Worm (Caenorhabditis elegans) whole organism, L4 larva: ENCODE measurements around the gene C18D11.1.

Experiments used
- F10B5.3 ChIP-seq: sonication (generic microtip); optimal IDR thresholded peaks from 2 replicates; lab custom pipeline; 2016; ENCODE audit warnings: mild to moderate bottlenecking, missing genetic modification characterization, missing compliant biosample characterization
- F26F4.8 ChIP-seq: fragments of 200-800 bp; sonication (Bioruptor generic); conservative IDR thresholded peaks from 2 replicates; pipeline ENCODE4 v1.3.6; 2022; ENCODE audit warnings: missing genetic modification characterization, missing compliant biosample characterization
- R02D3.7 ChIP-seq: fragments of 150-350 bp; sonication (generic microtip); optimal IDR thresholded peaks from 3 replicates; lab custom pipeline; 2014; ENCODE audit warnings: missing biosample characterization, missing genetic modification characterization
- ZK337.2 ChIP-seq: fragments of 200-800 bp; sonication (Bioruptor generic); IDR thresholded peaks from 2 replicates; pipeline ENCODE4 v1.3.6; 2022; ENCODE audit warnings: missing genetic modification reagents, missing genetic modification characterization, missing compliant biosample characterization
- aha-1 ChIP-seq: fragments of 150-350 bp; peaks from one replicate; lab custom pipeline; 2014; ENCODE audit warnings: missing biosample characterization, missing genetic modification characterization
- arid-1 ChIP-seq: fragments of 200-800 bp; sonication (Bioruptor generic); conservative IDR thresholded peaks from 2 replicates; pipeline ENCODE4 v1.3.6; 2022; ENCODE audit warnings: missing genetic modification reagents, missing genetic modification characterization, missing compliant biosample characterization
- ceh-20 ChIP-seq: fragments of 200-800 bp; sonication (Bioruptor generic); IDR thresholded peaks from 2 replicates; pipeline ENCODE4 v1.3.6; 2022; ENCODE audit warnings: missing genetic modification reagents, missing genetic modification characterization, missing compliant biosample characterization
- daf-16 ChIP-seq, 3 experiments: sonication (generic microtip); optimal IDR thresholded peaks; 2 replicates each; lab custom pipeline; 2016 to 2017; ENCODE audit warnings: missing genetic modification characterization in 3 of 3, missing genetic modification reagents in 3 of 3, mild to moderate bottlenecking in 2 of 3, missing compliant biosample characterization in 2 of 3, missing biosample characterization in 1 of 3, moderate library complexity in 1 of 3
- dmd-6 ChIP-seq: fragments of 200-800 bp; sonication (Bioruptor generic); IDR thresholded peaks from 2 replicates; pipeline ENCODE4 v1.3.6; 2022; ENCODE audit warnings: missing genetic modification reagents, missing genetic modification characterization, missing compliant biosample characterization
- dmd-8 ChIP-seq: fragments of 200-800 bp; sonication (Bioruptor generic); IDR thresholded peaks from 2 replicates; pipeline ENCODE4 v1.3.6; 2022; ENCODE audit warnings: missing genetic modification characterization, missing compliant biosample characterization
- dmd-9 ChIP-seq: fragments of 200-800 bp; sonication (Bioruptor generic); IDR thresholded peaks from 2 replicates; pipeline ENCODE4 v1.3.6; 2022; ENCODE audit warnings: missing genetic modification reagents, missing genetic modification characterization, missing compliant biosample characterization
- dve-1 ChIP-seq: sonication (generic microtip); optimal IDR thresholded peaks from 2 replicates; lab custom pipeline; 2017; ENCODE audit warnings: antibody characterized with exemption, mild to moderate bottlenecking, missing genetic modification characterization, missing compliant biosample characterization; ENCODE audit not compliant: insufficient read depth
- egl-43 ChIP-seq: fragments of 200-800 bp; sonication (Bioruptor generic); IDR thresholded peaks from 2 replicates; pipeline ENCODE4 v1.3.6; 2022; ENCODE audit warnings: missing genetic modification reagents, missing genetic modification characterization, missing compliant biosample characterization
- fkh-10 ChIP-seq: fragments of 150-350 bp; optimal IDR thresholded peaks from 2 replicates; lab custom pipeline; 2014; ENCODE audit warnings: missing biosample characterization, missing genetic modification reagents, missing genetic modification characterization
- hlh-11 ChIP-seq: fragments of 200-800 bp; sonication (Bioruptor generic); optimal IDR thresholded peaks from 2 replicates; lab custom pipeline; 2018; ENCODE audit warnings: mild to moderate bottlenecking, missing genetic modification characterization, missing compliant biosample characterization
- hmg-1.1 ChIP-seq: fragments of 200-800 bp; sonication (Bioruptor generic); IDR thresholded peaks from 2 replicates; pipeline ENCODE4 v1.3.6; 2022; ENCODE audit warnings: missing genetic modification reagents, missing genetic modification characterization, missing compliant biosample characterization
- lim-7 ChIP-seq: fragments of 200-800 bp; sonication (Bioruptor generic); IDR thresholded peaks from 2 replicates; pipeline ENCODE4 v1.3.6; 2022; ENCODE audit warnings: missing genetic modification characterization, missing compliant biosample characterization
- lin-13 ChIP-seq: fragments of 150-350 bp; optimal IDR thresholded peaks from 2 replicates; lab custom pipeline; 2014; ENCODE audit warnings: missing biosample characterization, missing genetic modification reagents, missing genetic modification characterization
- lin-15B ChIP-seq: fragments of 150-350 bp; sonication (generic microtip); optimal IDR thresholded peaks from 3 replicates; lab custom pipeline; 2014; ENCODE audit warnings: missing biosample characterization, missing genetic modification characterization
- lin-38 ChIP-seq: fragments of 200-800 bp; sonication (Bioruptor generic); IDR thresholded peaks from 2 replicates; pipeline ENCODE4 v1.3.6; 2022; ENCODE audit warnings: missing genetic modification reagents, missing genetic modification characterization, missing compliant biosample characterization
- lir-3 ChIP-seq: sonication (generic microtip); optimal IDR thresholded peaks from 2 replicates; lab custom pipeline; 2016; ENCODE audit warnings: mild to moderate bottlenecking, missing genetic modification characterization, missing compliant biosample characterization
- lsy-2 ChIP-seq, 2 experiments: fragments of 150-350 bp in 1 of 2; sonication (generic microtip) in 1 of 2; optimal IDR thresholded peaks; 2 replicates each; lab custom pipeline; 2014 to 2017; ENCODE audit warnings: missing biosample characterization in 2 of 2, missing genetic modification characterization in 2 of 2
- madf-5 ChIP-seq, 2 experiments: fragments of 200-800 bp; sonication (Bioruptor generic); IDR thresholded peaks; 2 replicates each; pipeline ENCODE4 v1.3.6; 2022; ENCODE audit warnings: missing compliant biosample characterization in 2 of 2, missing genetic modification characterization in 2 of 2
- madf-9 ChIP-seq: fragments of 200-800 bp; sonication (Bioruptor generic); conservative IDR thresholded peaks from 2 replicates; pipeline ENCODE4 v1.3.6; 2022; ENCODE audit warnings: missing genetic modification reagents, missing genetic modification characterization, missing compliant biosample characterization
- mdt-29 ChIP-seq: fragments of 200-800 bp; sonication (Bioruptor generic); IDR thresholded peaks from 2 replicates; pipeline ENCODE4 v1.3.6; 2022; ENCODE audit warnings: missing genetic modification reagents, missing genetic modification characterization, missing compliant biosample characterization
- mep-1 ChIP-seq: fragments of 150-350 bp; sonication (generic microtip); optimal IDR thresholded peaks from 3 replicates; lab custom pipeline; 2014; ENCODE audit warnings: missing biosample characterization, missing genetic modification characterization
- mxl-2 ChIP-seq: fragments of 200-800 bp; sonication (Bioruptor generic); conservative IDR thresholded peaks from 2 replicates; pipeline ENCODE4 v1.3.6; 2022; ENCODE audit warnings: missing genetic modification reagents, missing genetic modification characterization, missing compliant biosample characterization
- mxl-3 ChIP-seq: fragments of 200-800 bp; sonication (Bioruptor generic); optimal IDR thresholded peaks from 2 replicates; lab custom pipeline; 2018; ENCODE audit warnings: mild to moderate bottlenecking, missing genetic modification characterization, missing compliant biosample characterization
- nhr-102 ChIP-seq: sonication (generic microtip); optimal IDR thresholded peaks from 2 replicates; lab custom pipeline; 2016; ENCODE audit warnings: mild to moderate bottlenecking, missing genetic modification characterization, moderate library complexity, missing compliant biosample characterization
- nhr-25 ChIP-seq: sonication (generic microtip); optimal IDR thresholded peaks from 2 replicates; lab custom pipeline; 2017; ENCODE audit warnings: missing genetic modification characterization, mild to moderate bottlenecking, missing compliant biosample characterization, antibody characterized with exemption, moderate library complexity, borderline replicate concordance; ENCODE audit not compliant: insufficient read depth
- nhr-28 ChIP-seq: fragments of 150-350 bp; optimal IDR thresholded peaks from 2 replicates; lab custom pipeline; 2014; ENCODE audit warnings: missing biosample characterization, missing genetic modification characterization
- nhr-42 ChIP-seq: fragments of 200-800 bp; sonication (Bioruptor generic); IDR thresholded peaks from 2 replicates; pipeline ENCODE4 v1.3.6; 2022; ENCODE audit warnings: missing genetic modification characterization, missing compliant biosample characterization
- nhr-77 ChIP-seq: fragments of 150-350 bp; optimal IDR thresholded peaks from 2 replicates; lab custom pipeline; 2014; ENCODE audit warnings: missing biosample characterization, missing genetic modification characterization
- php-3 ChIP-seq: fragments of 200-800 bp; sonication (Bioruptor generic); IDR thresholded peaks from 2 replicates; pipeline ENCODE4 v1.3.6; 2022; ENCODE audit warnings: missing genetic modification reagents, missing genetic modification characterization, missing compliant biosample characterization
- pqm-1 ChIP-seq: sonication (generic microtip); optimal IDR thresholded peaks from 2 replicates; lab custom pipeline; 2017; ENCODE audit warnings: missing biosample characterization, missing genetic modification characterization
- set-16 ChIP-seq: fragments of 200-800 bp; sonication (Bioruptor generic); IDR thresholded peaks from 2 replicates; pipeline ENCODE4 v1.3.6; 2022; ENCODE audit warnings: missing genetic modification reagents, missing genetic modification characterization, missing compliant biosample characterization
- snpc-4 ChIP-seq: fragments of 150-350 bp; optimal IDR thresholded peaks from 2 replicates; lab custom pipeline; 2014; ENCODE audit warnings: missing biosample characterization, missing genetic modification characterization
- tra-1 ChIP-seq: fragments of 200-800 bp; sonication (Bioruptor generic); IDR thresholded peaks from 2 replicates; pipeline ENCODE4 v1.3.6; 2022; ENCODE audit warnings: missing genetic modification reagents, missing genetic modification characterization, missing compliant biosample characterization
- unc-62 ChIP-seq, 3 experiments: fragments of 150-350 bp in 1 of 3; sonication (generic microtip); optimal IDR thresholded peaks in 2 of 3; peaks in 1 of 3; 1 replicate in 1 of 3; 2 replicates in 2 of 3; lab custom pipeline; 2014 to 2017; ENCODE audit warnings: missing biosample characterization in 3 of 3, missing genetic modification characterization in 3 of 3, missing genetic modification reagents in 3 of 3, missing genotype in 1 of 3
- zfp-3 ChIP-seq: fragments of 200-800 bp; sonication (Bioruptor generic); conservative IDR thresholded peaks from 2 replicates; pipeline ENCODE4 v1.3.6; 2022; ENCODE audit warnings: missing genetic modification reagents, missing genetic modification characterization, missing compliant biosample characterization

Gene C18D11.1

ce11 chrIII:11814653-11815052 is 1.7 kb upstream of the C18D11.1 start:
- no peak for TF ChIP-seq nhr-102 (tag; lab: Kevin White, UChicago)
- TF ChIP-seq nhr-25 (tag; lab: Kevin White, UChicago), result peak; percentile 78
- no peak for TF ChIP-seq dmd-8 (GFP tag; lab: Robert Waterston, UW)
- TF ChIP-seq arid-1, result no peak
- peak; percentile 17 for TF ChIP-seq nhr-28 (tag; lab: Kevin White, UChicago)

DNA sequence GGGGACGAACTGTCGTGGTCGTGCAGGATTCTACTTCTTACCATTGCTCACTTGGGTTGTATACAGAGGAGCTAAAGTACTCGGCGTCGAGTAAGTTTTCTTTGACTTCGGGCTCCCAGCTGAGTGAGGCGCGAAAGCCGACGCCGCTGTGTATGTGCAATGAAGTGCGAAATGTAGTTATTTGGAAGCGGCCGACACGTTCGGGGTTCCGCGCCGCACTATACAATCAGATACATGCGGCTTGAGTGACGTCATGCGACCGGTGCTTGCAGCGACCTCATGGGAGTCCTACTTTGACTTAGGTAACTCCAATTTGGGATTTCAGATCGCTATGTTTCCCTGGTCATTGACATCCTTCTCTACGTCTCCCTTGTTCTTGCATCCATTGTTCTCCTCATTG is 1.5 kb downstream of the C18D11.1 start:
- TF ChIP-seq mxl-3, result no peak
- TF ChIP-seq daf-16 (GFP tag; optimal IDR thresholded peaks at IDR 0.05; lab: Kevin White, UChicago), result no peak
- peak; percentile 3 for TF ChIP-seq daf-16 (tag; optimal IDR thresholded peaks at IDR 0.05; lab: Kevin White, UChicago)
- peak; percentile 26 for TF ChIP-seq snpc-4
- no peak for TF ChIP-seq lin-13 (GFP tag; lab: Kevin White, UChicago)
- 0 out of 2 replicates have a peak, but pooled peaks have one; percentile 4 for TF ChIP-seq set-16 (GFP tag; lab: Robert Waterston, UW)
- TF ChIP-seq F26F4.8 (GFP tag; lab: Robert Waterston, UW), result no peak

- TF ChIP-seq aha-1 (tag; lab: Kevin White, UChicago), result no peak
- TF ChIP-seq madf-5 (GFP tag; IDR thresholded peaks at IDR 0.05; lab: Robert Waterston, UW), result no peak
- peak; percentile 74 for TF ChIP-seq dve-1 (tag; lab: Kevin White, UChicago)
- 0 out of 2 replicates have a peak, but pooled peaks have one; percentile 56 for TF ChIP-seq php-3 (GFP tag; lab: Robert Waterston, UW)
- no peak for TF ChIP-seq lir-3
- peak; percentile 48 for TF ChIP-seq nhr-77
- no peak for TF ChIP-seq daf-16 (GFP tag; optimal IDR thresholded peaks at IDR 0.05; lab: Kevin White, UChicago)
- TF ChIP-seq daf-16 (tag; optimal IDR thresholded peaks at IDR 0.05; lab: Kevin White, UChicago), result peak; percentile 97
- peak; percentile 64 for TF ChIP-seq hlh-11 (tag; lab: Kevin White, UChicago)
- TF ChIP-seq lsy-2 (tag; optimal IDR thresholded peaks at IDR 0.05; lab: Kevin White, UChicago), result peak in 1 of 2 experiments; percentile 8
- TF ChIP-seq ZK337.2 (GFP tag; lab: Robert Waterston, UW), result no peak
- TF ChIP-seq pqm-1 (tag; lab: Kevin White, UChicago), result peak; percentile 39
- TF ChIP-seq nhr-28 (tag; lab: Kevin White, UChicago), result peak; percentile 78
- TF ChIP-seq, all 104 proteins: peak for 8
These were observed 6.0 kb downstream of the C18D11.1 start, which contains the start of gene maa-1 for ce11 chrIII:11822407-11822806. maa-1 (minus strand) TSS chrIII:11822526.

DNA sequence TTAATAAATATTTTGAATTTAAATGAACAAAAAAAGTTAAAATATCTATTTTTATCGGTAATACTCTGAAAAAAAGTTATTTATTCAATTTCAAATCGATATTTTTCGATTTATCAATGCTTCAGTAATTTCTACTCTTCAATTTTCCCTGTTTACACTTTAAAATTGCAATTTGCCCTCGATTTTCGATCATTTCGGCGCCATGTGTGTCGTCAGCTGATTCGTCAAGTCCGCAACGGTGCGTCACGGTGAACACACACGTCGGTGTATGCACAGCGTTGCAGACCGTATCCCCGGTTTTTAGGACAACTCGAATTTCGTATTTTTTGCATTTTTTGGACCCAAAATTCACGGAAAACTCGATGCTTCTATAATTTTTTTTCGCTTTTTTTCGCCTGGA is 6.9 kb downstream of the C18D11.1 start, which contains the start of gene C18D11.3:
C18D11.3 (plus strand) TSS at position 189 of the 400 bp plus-strand sequence.
- no peak for TF ChIP-seq R02D3.7 (tag; lab: Kevin White, UChicago)
- peak; percentile 90 for TF ChIP-seq mep-1 (tag; lab: Kevin White, UChicago)
- TF ChIP-seq arid-1, result peak; percentile 48; the same call in 1 of the 2 replicates
- peak in 1 of 2 experiments; percentile 97 for TF ChIP-seq unc-62 (GFP tag; optimal IDR thresholded peaks at IDR 0.05 in 1 of 2; lab: Kevin White, UChicago)
- no peak for TF ChIP-seq unc-62 (tag; optimal IDR thresholded peaks at IDR 0.05; lab: Kevin White, UChicago)
- 0 out of 2 replicates have a peak, but pooled peaks have one; percentile 18 for TF ChIP-seq zfp-3
- TF ChIP-seq egl-43 (GFP tag; lab: Robert Waterston, UW), result 0 out of 2 replicates have a peak, but pooled peaks have one; percentile 5
- no peak; the same call in 1 of the 2 replicates for TF ChIP-seq lim-7 (GFP tag; lab: Robert Waterston, UW)
- peak; percentile 27 for TF ChIP-seq fkh-10 (GFP tag; lab: Kevin White, UChicago)
- TF ChIP-seq nhr-25 (tag; lab: Kevin White, UChicago), result peak; percentile 15
- peak; percentile 29 for TF ChIP-seq nhr-102 (tag; lab: Kevin White, UChicago)
- TF ChIP-seq mdt-29, result no peak
- TF ChIP-seq nhr-42 (GFP tag; lab: Robert Waterston, UW), result 0 out of 2 replicates have a peak, but pooled peaks have one; percentile 19
- peak in 1 of 2 experiments; percentile 38 for TF ChIP-seq daf-16 (GFP tag; optimal IDR thresholded peaks at IDR 0.05; lab: Kevin White, UChicago)
- TF ChIP-seq daf-16 (tag; optimal IDR thresholded peaks at IDR 0.05; lab: Kevin White, UChicago), result peak; percentile 99
- peak; percentile 88 for TF ChIP-seq dve-1 (tag; lab: Kevin White, UChicago)
- peak; percentile 87 for TF ChIP-seq dmd-6 (GFP tag; lab: Robert Waterston, UW)
- 0 out of 2 replicates have a peak, but pooled peaks have one; percentile 48 for TF ChIP-seq dmd-9 (GFP tag; lab: Robert Waterston, UW)
- TF ChIP-seq madf-5 (GFP tag; IDR thresholded peaks at IDR 0.05; lab: Robert Waterston, UW), result 0 out of 4 replicates have a peak, but pooled peaks of 1 of the 2 experiments have one; percentile 8
- TF ChIP-seq aha-1 (tag; lab: Kevin White, UChicago), result peak; percentile 99
- peak; percentile 73 for TF ChIP-seq hmg-1.1
- no peak for TF ChIP-seq F10B5.3 (tag; lab: Kevin White, UChicago)
- TF ChIP-seq ZK337.2 (GFP tag; lab: Robert Waterston, UW), result 0 out of 2 replicates have a peak, but pooled peaks have one; percentile 29
- TF ChIP-seq madf-9, result peak; percentile 55; the same call in 1 of the 2 replicates
- peak; percentile 55; the same call in 1 of the 2 replicates for TF ChIP-seq tra-1 (GFP tag; lab: Robert Waterston, UW)
- TF ChIP-seq lin-38 (GFP tag; lab: Robert Waterston, UW), result peak; percentile 83
- TF ChIP-seq mxl-2 (GFP tag; lab: Robert Waterston, UW), result no peak
- TF ChIP-seq ceh-20 (GFP tag; lab: Robert Waterston, UW), result 0 out of 2 replicates have a peak, but pooled peaks have one; percentile 39
- no peak for TF ChIP-seq lin-15B (tag; lab: Kevin White, UChicago)
